Worm (Caenorhabditis elegans): ENCODE results near the gene pho-7.

DNA sequence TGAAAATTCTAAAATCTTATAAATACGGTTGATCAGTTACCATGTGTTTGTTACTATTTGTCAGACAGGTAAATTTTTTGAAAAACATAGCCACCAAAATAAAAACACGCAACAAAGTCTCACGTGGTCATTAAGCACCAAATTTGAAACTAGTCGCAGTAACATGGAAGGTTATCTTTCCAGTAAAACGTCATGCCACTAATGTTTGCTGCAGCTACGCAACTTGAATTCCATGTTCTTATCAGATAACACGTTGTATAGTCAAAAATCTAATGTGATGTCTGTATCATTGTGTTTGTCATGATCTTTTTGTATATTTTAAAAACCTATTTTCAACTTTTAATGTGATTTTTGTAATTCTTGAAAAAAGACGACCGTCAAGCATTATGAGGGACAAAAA is 39.4 kb downstream of the pho-7 start:
- TF ChIP-seq pha-4 (tag; optimal IDR thresholded peaks at IDR 0.05) (no peak), nhr-76 (tag; optimal IDR thresholded peaks at IDR 0.05) (no peak), nhr-237 (tag; optimal IDR thresholded peaks at IDR 0.05) (no peak), nhr-28 (tag; optimal IDR thresholded peaks at IDR 0.05) (no peak)
